Worm (Caenorhabditis elegans): ENCODE results near the gene nra-4.

DNA sequence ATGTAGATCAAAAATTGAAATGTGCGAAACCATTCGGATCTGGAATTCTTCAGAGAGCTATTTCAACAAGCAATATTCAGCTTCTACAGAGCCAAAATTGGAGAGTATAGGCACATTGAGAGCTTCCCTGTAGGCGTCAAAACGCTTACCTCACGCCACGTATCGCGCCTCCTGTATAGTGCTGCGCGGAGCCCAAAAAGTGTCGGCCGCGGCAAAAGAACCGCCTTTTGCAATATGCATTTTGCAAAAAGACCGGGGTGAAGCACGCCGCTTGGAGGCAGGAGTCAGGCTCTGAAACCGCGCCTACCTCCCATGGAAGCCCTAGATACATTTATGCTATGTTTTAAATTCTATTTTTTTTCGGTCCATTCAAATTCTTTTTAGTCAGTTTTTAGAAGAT, 3.3 kb upstream of the nra-4 start:
- TF ChIP-seq ztf-25 (GFP tag; IDR thresholded peaks at IDR 0.05) (no peak), unc-62 (GFP tag; optimal IDR thresholded peaks at IDR 0.05) (no peak), lsy-27 (tag; optimal IDR thresholded peaks at IDR 0.05; ENCODE audit: borderline replicate concordance, insufficient read depth) (no peak), hlh-26 (GFP tag; conservative IDR thresholded peaks at IDR 0.05) (no peak), madf-3 (GFP tag; IDR thresholded peaks at IDR 0.05) (no peak), ama-1 (optimal IDR thresholded peaks at IDR 0.05) (no peak), ama-1 (GFP tag; optimal IDR thresholded peaks at IDR 0.05) (no peak), akir-1 (GFP tag; optimal IDR thresholded peaks at IDR 0.05) (no peak), repo-1 (tag; optimal IDR thresholded peaks at IDR 0.05) (no peak), ceh-79 (tag; optimal IDR thresholded peaks at IDR 0.05) (no peak), Y95B8A.8 (GFP tag; IDR thresholded peaks at IDR 0.05) (no peak), snpc-1.1 (tag; optimal IDR thresholded peaks at IDR 0.05; ENCODE audit: insufficient read depth) (peak; percentile 63), snpc-4 (GFP tag; optimal IDR thresholded peaks at IDR 0.05) (peak; percentile 33), snpc-4 (tag; optimal IDR thresholded peaks at IDR 0.05) (peak in 2 of 4 experiments; percentile 81 to 85), hmg-20 (GFP tag; IDR thresholded peaks at IDR 0.05) (no peak)

All from whole organism, young adult.